Fruit fly (Drosophila melanogaster) whole organism, pupa: ENCODE data around the gene CG10214.

ENCODE experiments used
- CG10348 ChIP-seq: fragments of 200-800 bp; sonication (Bioruptor generic); IDR thresholded peaks from 2 replicates; pipeline ENCODE4 v1.3.6; 2022; ENCODE audit warnings: missing biosample characterization, missing genetic modification characterization
- CG12605 ChIP-seq: fragments of 200-800 bp; sonication (Bioruptor generic); IDR thresholded peaks from 2 replicates; pipeline ENCODE4 v1.3.6; 2022; ENCODE audit warnings: missing biosample characterization, missing genetic modification characterization
- CG14655 ChIP-seq: fragments of 200-800 bp; sonication (Bioruptor generic); optimal IDR thresholded peaks from 3 replicates; lab custom pipeline; 2017; ENCODE audit warnings: mild to moderate bottlenecking, missing biosample characterization, missing genetic modification reagents, missing genetic modification characterization
- CG15710 ChIP-seq: fragments of 200-800 bp; sonication (Bioruptor generic); optimal IDR thresholded peaks from 2 replicates; lab custom pipeline; 2018; ENCODE audit warnings: missing biosample characterization, mild to moderate bottlenecking, missing genetic modification characterization, moderate library complexity
- CG32121 ChIP-seq: fragments of 200-800 bp; sonication (Bioruptor generic); IDR thresholded peaks from 2 replicates; pipeline ENCODE4 v1.3.6; 2022; ENCODE audit warnings: missing biosample characterization, missing genetic modification characterization
- CG8159 ChIP-seq: fragments of 200-800 bp; sonication (Bioruptor generic); optimal IDR thresholded peaks from 3 replicates; lab custom pipeline; 2018; ENCODE audit warnings: missing biosample characterization, mild to moderate bottlenecking, missing genetic modification characterization, moderate library complexity
- D1 ChIP-seq: fragments of 200-800 bp; sonication (Bioruptor generic); optimal IDR thresholded peaks from 2 replicates; lab custom pipeline; 2018; ENCODE audit warnings: missing biosample characterization, mild to moderate bottlenecking, missing genetic modification characterization, moderate library complexity
- EcR ChIP-seq: fragments of 200-800 bp; sonication (Bioruptor generic); optimal IDR thresholded peaks from 3 replicates; lab custom pipeline; 2019; ENCODE audit warnings: missing biosample characterization, missing genetic modification characterization, mild to moderate bottlenecking, moderate library complexity, missing genetic modification reagents
- Ets98B ChIP-seq: fragments of 200-800 bp; sonication (Bioruptor generic); IDR thresholded peaks from 2 replicates; pipeline ENCODE4 v1.3.6; 2022; ENCODE audit warnings: missing biosample characterization, missing genetic modification characterization
- fd96Ca ChIP-seq: fragments of 200-800 bp; sonication (Bioruptor generic); IDR thresholded peaks from 3 replicates; pipeline ENCODE4 v1.3.6; 2022; ENCODE audit warnings: missing biosample characterization, missing genetic modification characterization

DNA sequence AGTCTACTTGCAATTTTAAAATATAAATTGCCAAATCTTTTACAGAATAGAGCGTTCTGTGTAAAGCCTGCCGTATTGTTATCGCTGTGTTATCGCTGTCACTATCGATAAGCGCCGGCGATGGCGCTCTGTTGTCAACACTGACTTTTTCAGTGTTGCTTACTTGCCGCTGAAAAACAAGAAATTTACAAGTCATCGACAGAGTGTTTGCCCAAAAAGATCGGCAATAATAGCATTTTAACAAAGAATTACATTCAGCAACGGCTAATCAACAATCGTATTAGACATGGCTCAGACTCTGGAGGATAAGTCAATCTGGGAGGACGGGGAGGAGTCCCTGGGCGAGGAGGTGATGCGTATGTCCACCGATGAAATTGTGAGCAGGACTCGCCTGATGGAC lies 14.6 kb downstream of the CG10214 start, which contains the start of the genes RanBP3 and Rpt5:
- peak; percentile 39 for TF ChIP-seq CG15710 (tag; lab: Kevin White, UChicago)
- peak; percentile 58 for TF ChIP-seq Ets98B (GFP tag; lab: Robert Waterston, UW)
- no peak for TF ChIP-seq CG10348 (GFP tag; lab: Robert Waterston, UW)
- TF ChIP-seq fd96Ca: peak; percentile 28; the same call in 1 of the 3 replicates
- TF ChIP-seq EcR (GFP tag; lab: Kevin White, UChicago): peak; percentile 6
- peak; percentile 20; the same call in 1 of the 2 replicates for TF ChIP-seq CG32121
- no peak for TF ChIP-seq D1 (tag; lab: Kevin White, UChicago)
- TF ChIP-seq CG12605 (GFP tag; lab: Robert Waterston, UW): no peak
- no peak for TF ChIP-seq CG14655 (GFP tag; lab: Kevin White, UChicago)
- no peak for TF ChIP-seq CG8159 (tag; lab: Kevin White, UChicago)
